Fruit fly (Drosophila melanogaster) whole organism, embryonic: Measurements from ENCODE around the gene CG32106.
A peak's percentile ranks its signal among the peaks of the same experiment; 100 is the strongest.

Experiments used
- Atf-2 ChIP-seq: fragments of 200-800 bp; sonication (Bioruptor generic); optimal IDR thresholded peaks from 2 replicates; lab custom pipeline; 2016; ENCODE audit warnings: missing biosample characterization, missing genetic modification characterization
- CG10321 ChIP-seq: fragments of 200-800 bp; sonication (Bioruptor generic); IDR thresholded peaks from 2 replicates; pipeline ENCODE4 v1.3.6; 2022; ENCODE audit warnings: missing biosample characterization, missing genetic modification characterization
- CG10366 ChIP-seq: fragments of 200-800 bp; sonication (Bioruptor generic); IDR thresholded peaks from 2 replicates; pipeline ENCODE4 v1.3.6; 2022; ENCODE audit warnings: missing biosample characterization, missing genetic modification characterization
- CG10979 ChIP-seq: fragments of 200-800 bp; sonication (Bioruptor generic); optimal IDR thresholded peaks from 2 replicates; lab custom pipeline; 2018; ENCODE audit warnings: missing biosample characterization, mild to moderate bottlenecking, missing genetic modification characterization, moderate library complexity
- CG11696 ChIP-seq: fragments of 200-800 bp; sonication (Bioruptor generic); IDR thresholded peaks from 2 replicates; pipeline ENCODE4 v1.3.6; 2022; ENCODE audit warnings: missing biosample characterization, missing genetic modification characterization
- CG13775 ChIP-seq: fragments of 200-800 bp; sonication (Bioruptor generic); optimal IDR thresholded peaks from 3 replicates; lab custom pipeline; 2017; ENCODE audit warnings: missing biosample characterization, mild to moderate bottlenecking, missing genetic modification characterization
- CG1529 ChIP-seq: fragments of 200-800 bp; sonication (Bioruptor generic); optimal IDR thresholded peaks from 3 replicates; lab custom pipeline; 2018; ENCODE audit warnings: missing biosample characterization, missing genetic modification characterization
- CG17361 ChIP-seq: fragments of 200-800 bp; sonication (Bioruptor generic); IDR thresholded peaks from 3 replicates; pipeline ENCODE4 v1.3.6; 2022; ENCODE audit warnings: missing biosample characterization, missing genetic modification characterization
- CG18599 ChIP-seq: fragments of 200-800 bp; sonication (Bioruptor generic); optimal IDR thresholded peaks from 3 replicates; lab custom pipeline; 2017; ENCODE audit warnings: missing biosample characterization, missing genetic modification characterization, mild to moderate bottlenecking, moderate library complexity, missing genetic modification reagents
- CG2712 ChIP-seq: fragments of 200-800 bp; optimal IDR thresholded peaks from 3 replicates; lab custom pipeline; 2019; ENCODE audit warnings: missing biosample characterization, mild to moderate bottlenecking, missing genetic modification characterization, moderate library complexity
- CG30020 ChIP-seq: fragments of 200-800 bp; optimal IDR thresholded peaks from 2 replicates; lab custom pipeline; 2019; ENCODE audit warnings: missing biosample characterization, mild to moderate bottlenecking, missing genetic modification characterization, moderate library complexity
- CG3726 ChIP-seq: fragments of 200-800 bp; sonication (Bioruptor generic); IDR thresholded peaks from 3 replicates; pipeline ENCODE4, ENCODE4 v1.3.6; 2022; ENCODE audit warnings: missing biosample characterization, missing genetic modification characterization
- CG6272 ChIP-seq: fragments of 200-800 bp; sonication (Bioruptor generic); IDR thresholded peaks from 2 replicates; pipeline ENCODE4 v1.3.6; 2022; ENCODE audit warnings: missing biosample characterization, missing genetic modification characterization
- CG6791 ChIP-seq: fragments of 200-800 bp; sonication (Bioruptor generic); IDR thresholded peaks from 3 replicates; pipeline ENCODE4 v1.3.6; 2022; ENCODE audit warnings: missing biosample characterization, missing genetic modification characterization; ENCODE audit not compliant: partially characterized antibody
- CG7987 ChIP-seq: fragments of 200-800 bp; sonication (Bioruptor generic); optimal IDR thresholded peaks from 2 replicates; lab custom pipeline; 2018; ENCODE audit warnings: missing biosample characterization, mild to moderate bottlenecking, missing genetic modification characterization, moderate library complexity
- CG8388 ChIP-seq: fragments of 200-800 bp; sonication (Bioruptor generic); optimal IDR thresholded peaks from 2 replicates; lab custom pipeline; 2019; ENCODE audit warnings: missing biosample characterization, mild to moderate bottlenecking, missing genetic modification characterization, moderate library complexity
- CHES-1-like ChIP-seq: fragments of 200-800 bp; sonication (Bioruptor generic); optimal IDR thresholded peaks from 2 replicates; lab custom pipeline; 2016; ENCODE audit warnings: missing biosample characterization, missing genetic modification characterization
- CkIIα-i1 ChIP-seq: fragments of 200-800 bp; sonication (Bioruptor generic); IDR thresholded peaks from 2 replicates; pipeline ENCODE4 v1.3.6; 2022; ENCODE audit warnings: missing biosample characterization, missing genetic modification characterization
- Dad ChIP-seq: fragments of 200-800 bp; sonication (Bioruptor generic); optimal IDR thresholded peaks from 3 replicates; lab custom pipeline; 2016; ENCODE audit warnings: missing biosample characterization, missing genetic modification characterization
- ERR ChIP-seq: fragments of 200-800 bp; sonication (Bioruptor generic); optimal IDR thresholded peaks from 2 replicates; lab custom pipeline; 2016; ENCODE audit warnings: missing biosample characterization, missing genetic modification characterization
- Fer1 ChIP-seq: fragments of 200-800 bp; sonication (Bioruptor generic); optimal IDR thresholded peaks from 2 replicates; lab custom pipeline; 2017; ENCODE audit warnings: missing biosample characterization, mild to moderate bottlenecking, missing genetic modification characterization
- Gsc ChIP-seq: fragments of 200-800 bp; sonication (Bioruptor generic); IDR thresholded peaks from 2 replicates; pipeline ENCODE4 v1.3.6; 2022; ENCODE audit warnings: missing biosample characterization, missing genetic modification characterization
- HLHmδ ChIP-seq: fragments of 200-800 bp; sonication (Bioruptor generic); optimal IDR thresholded peaks from 2 replicates; lab custom pipeline; 2018; ENCODE audit warnings: missing biosample characterization, mild to moderate bottlenecking, missing genetic modification characterization, moderate library complexity
- Mes4 ChIP-seq: fragments of 200-800 bp; sonication (Bioruptor generic); optimal IDR thresholded peaks from 2 replicates; lab custom pipeline; 2016; ENCODE audit warnings: missing biosample characterization, missing genetic modification characterization
- Myb ChIP-seq: fragments of 200-800 bp; sonication (Bioruptor generic); optimal IDR thresholded peaks from 2 replicates; lab custom pipeline; 2016; ENCODE audit warnings: missing biosample characterization, missing genetic modification characterization
- Ravus ChIP-seq: fragments of 200-800 bp; sonication (Bioruptor generic); IDR thresholded peaks from 2 replicates; pipeline ENCODE4 v1.3.6; 2022; ENCODE audit warnings: missing biosample characterization, missing genetic modification characterization
- Stat92E ChIP-seq, 3 experiments: fragments of >200 bp in 2 of 3; fragments of 200-800 bp in 1 of 3; sonication (Bioruptor generic) in 1 of 3; optimal IDR thresholded peaks; 2 replicates each; lab custom pipeline; 2017 to 2019; ENCODE audit warnings: missing biosample characterization in 3 of 3, missing genetic modification characterization in 3 of 3, mild to moderate bottlenecking in 1 of 3, moderate library complexity in 1 of 3
- Trl ChIP-seq, 3 experiments: fragments of >200 bp in 2 of 3; fragments of 200-800 bp in 1 of 3; sonication (Bioruptor generic) in 1 of 3; optimal IDR thresholded peaks; 2 replicates in 1 of 3; 3 replicates in 2 of 3; lab custom pipeline; 2016 to 2017; ENCODE audit warnings: missing biosample characterization in 1 of 3, missing genetic modification characterization in 1 of 3
- YL-1 ChIP-seq: fragments of 200-800 bp; sonication (Bioruptor generic); optimal IDR thresholded peaks from 3 replicates; lab custom pipeline; 2017; ENCODE audit warnings: missing biosample characterization, mild to moderate bottlenecking, missing genetic modification characterization
- ara ChIP-seq: fragments of 200-800 bp; sonication (Bioruptor generic); IDR thresholded peaks from 2 replicates; pipeline ENCODE4 v1.3.6; 2022; ENCODE audit warnings: missing biosample characterization, missing genetic modification characterization
- cad ChIP-seq: fragments of >200 bp; optimal IDR thresholded peaks from 2 replicates; lab custom pipeline; 2017; ENCODE audit warnings: missing biosample characterization, missing genetic modification characterization
- chif ChIP-seq, 2 experiments: fragments of 200-800 bp; sonication (Bioruptor generic); optimal IDR thresholded peaks; 3 replicates each; lab custom pipeline; 2016; ENCODE audit warnings: missing biosample characterization in 2 of 2, missing genetic modification characterization in 2 of 2
- crp ChIP-seq, 2 experiments: fragments of 200-800 bp; sonication (Bioruptor generic); optimal IDR thresholded peaks; 2 replicates in 1 of 2; 3 replicates in 1 of 2; lab custom pipeline; 2017; ENCODE audit warnings: missing biosample characterization in 2 of 2, missing genetic modification characterization in 2 of 2, mild to moderate bottlenecking in 1 of 2, moderate library complexity in 1 of 2
- dm ChIP-seq: fragments of 200-800 bp; sonication (Bioruptor generic); optimal IDR thresholded peaks from 3 replicates; lab custom pipeline; 2016; ENCODE audit warnings: missing biosample characterization, missing genetic modification characterization
- dmrt99B ChIP-seq: fragments of 200-800 bp; sonication (Bioruptor generic); optimal IDR thresholded peaks from 2 replicates; lab custom pipeline; 2018; ENCODE audit warnings: missing biosample characterization, mild to moderate bottlenecking, missing genetic modification characterization, moderate library complexity
- dpn ChIP-seq, 2 experiments: fragments of 200-800 bp; sonication (Bioruptor generic); optimal IDR thresholded peaks; 3 replicates each; lab custom pipeline; 2016; ENCODE audit warnings: missing biosample characterization in 2 of 2, missing genetic modification characterization in 2 of 2
- gcm ChIP-seq: fragments of 200-800 bp; sonication (Bioruptor generic); optimal IDR thresholded peaks from 2 replicates; lab custom pipeline; 2019; ENCODE audit warnings: missing biosample characterization, mild to moderate bottlenecking, missing genetic modification characterization, moderate library complexity
- ham ChIP-seq: fragments of 200-800 bp; sonication (Bioruptor generic); IDR thresholded peaks from 2 replicates; pipeline ENCODE4 v1.3.6; 2022; ENCODE audit warnings: missing biosample characterization, missing genetic modification characterization
- jing ChIP-seq: fragments of 200-800 bp; sonication (Bioruptor generic); optimal IDR thresholded peaks from 2 replicates; lab custom pipeline; 2018; ENCODE audit warnings: missing biosample characterization, mild to moderate bottlenecking, missing genetic modification characterization
- lbe ChIP-seq: fragments of 200-800 bp; sonication (Bioruptor generic); optimal IDR thresholded peaks from 2 replicates; lab custom pipeline; 2016; ENCODE audit warnings: missing biosample characterization, mild to moderate bottlenecking, missing genetic modification characterization
- lov ChIP-seq, 2 experiments: fragments of 200-800 bp in 1 of 2; fragments of >200 bp in 1 of 2; sonication (Bioruptor generic) in 1 of 2; IDR thresholded peaks in 1 of 2; optimal IDR thresholded peaks in 1 of 2; 2 replicates in 1 of 2; 3 replicates in 1 of 2; pipeline versions ENCODE4 v1.3.6 to Lab custom; 2017 to 2022; ENCODE audit warnings: missing biosample characterization in 1 of 2, missing genetic modification characterization in 1 of 2
- maf-S ChIP-seq: fragments of 200-800 bp; sonication (Bioruptor generic); optimal IDR thresholded peaks from 2 replicates; lab custom pipeline; 2016; ENCODE audit warnings: missing biosample characterization, missing genetic modification characterization
- pfk ChIP-seq: fragments of 200-800 bp; sonication (Bioruptor generic); optimal IDR thresholded peaks from 2 replicates; lab custom pipeline; 2018; ENCODE audit warnings: missing biosample characterization, mild to moderate bottlenecking, missing genetic modification characterization, moderate library complexity
- pum ChIP-seq: fragments of 200-800 bp; sonication (Bioruptor generic); optimal IDR thresholded peaks from 2 replicates; lab custom pipeline; 2016; ENCODE audit warnings: missing biosample characterization, missing genetic modification characterization
- rib ChIP-seq: fragments of 200-800 bp; sonication (Bioruptor generic); IDR thresholded peaks from 2 replicates; pipeline ENCODE4 v1.3.6; 2022; ENCODE audit warnings: missing biosample characterization, missing genetic modification characterization
- sr ChIP-seq: fragments of 200-800 bp; sonication (Bioruptor generic); IDR thresholded peaks from 3 replicates; pipeline ENCODE4 v1.3.6; 2022; ENCODE audit warnings: missing biosample characterization, missing genetic modification characterization
- ssp ChIP-seq: fragments of 200-800 bp; sonication (Bioruptor generic); IDR thresholded peaks from 2 replicates; pipeline ENCODE4 v1.3.6; 2022; ENCODE audit warnings: missing biosample characterization, missing genetic modification characterization
- unpg ChIP-seq: fragments of 200-800 bp; sonication (Bioruptor generic); optimal IDR thresholded peaks from 3 replicates; lab custom pipeline; 2018; ENCODE audit warnings: missing biosample characterization, mild to moderate bottlenecking, missing genetic modification characterization, moderate library complexity
- vfl ChIP-seq: fragments of 200-800 bp; sonication (Bioruptor generic); optimal IDR thresholded peaks from 2 replicates; lab custom pipeline; 2016; ENCODE audit warnings: missing biosample characterization, missing genetic modification characterization
- zf30C ChIP-seq: fragments of 200-800 bp; sonication (Bioruptor generic); optimal IDR thresholded peaks from 3 replicates; lab custom pipeline; 2018; ENCODE audit warnings: missing biosample characterization, mild to moderate bottlenecking, missing genetic modification characterization

CG32106 gene

dm6 chr3L:12806290-12806743 lies 27.8 kb upstream of the CG32106 start (continued):
- TF ChIP-seq CG8388 (GFP tag; lab: Kevin White, UChicago) (peak; percentile 42), CG18599 (peak; percentile 73), lbe (GFP tag; lab: Kevin White, UChicago) (peak; percentile 55), HLHmδ (GFP tag; lab: Kevin White, UChicago) (no peak), jing (GFP tag; lab: Kevin White, UChicago) (no peak), Stat92E (GFP tag; optimal IDR thresholded peaks at IDR 0.05; lab: Kevin White, UChicago) (no peak), unpg (GFP tag; lab: Kevin White, UChicago) (peak; percentile 68), crp (GFP tag; optimal IDR thresholded peaks at IDR 0.05; lab: Kevin White, UChicago) (no peak), chif (GFP tag; optimal IDR thresholded peaks at IDR 0.05; lab: Kevin White, UChicago) (no peak), zf30C (GFP tag; lab: Kevin White, UChicago) (no peak), pum (no peak), Gsc (GFP tag; lab: Robert Waterston, UW) (no peak), YL-1 (GFP tag; lab: Kevin White, UChicago) (peak; percentile 80), Dad (no peak), Trl (optimal IDR thresholded peaks at IDR 0.05; lab: Kevin White, UChicago) (peak in 1 of 2 experiments; percentile 37), Trl (GFP tag; optimal IDR thresholded peaks at IDR 0.05; lab: Kevin White, UChicago) (no peak), CG7987 (GFP tag; lab: Kevin White, UChicago) (peak; percentile 4), dmrt99B (tag; lab: Kevin White, UChicago) (peak; percentile 65), CG3726 (GFP tag; lab: Robert Waterston, UW) (no peak), CG17361 (peak; percentile 47; the same call in 1 of the 3 replicates), CkIIα-i1 (GFP tag; lab: Robert Waterston, UW) (no peak), Fer1 (peak; percentile 74), gcm (GFP tag; lab: Kevin White, UChicago) (peak; percentile 64), Atf-2 (GFP tag; lab: Kevin White, UChicago) (no peak), ham (GFP tag; lab: Robert Waterston, UW) (no peak), CHES-1-like (GFP tag; lab: Kevin White, UChicago) (no peak), maf-S (no peak), CG30020 (peak; percentile 7), rib (GFP tag; lab: Robert Waterston, UW) (no peak), ERR (GFP tag; lab: Kevin White, UChicago) (no peak), vfl (GFP tag; lab: Kevin White, UChicago) (no peak), lov (optimal IDR thresholded peaks at IDR 0.05; lab: Kevin White, UChicago) (no peak), lov (GFP tag; IDR thresholded peaks at IDR 0.05; lab: Robert Waterston, UW) (no peak; the same call in 2 of the 3 replicates), Myb (GFP tag; lab: Kevin White, UChicago) (no peak), CG6272 (GFP tag; lab: Robert Waterston, UW) (no peak), pfk (GFP tag; lab: Kevin White, UChicago) (no peak), CG10366 (GFP tag; lab: Robert Waterston, UW) (peak; percentile 45), CG1529 (GFP tag; lab: Kevin White, UChicago) (peak; percentile 20), ara (no peak), CG11696 (GFP tag; lab: Robert Waterston, UW) (no peak), CG13775 (GFP tag; lab: Kevin White, UChicago) (no peak), CG2712 (peak; percentile 79), CG10979 (tag; lab: Kevin White, UChicago) (peak; percentile 61), dpn (GFP tag; optimal IDR thresholded peaks at IDR 0.05; lab: Kevin White, UChicago) (peak in 1 of 2 experiments; percentile 60), Ravus (GFP tag; lab: Robert Waterston, UW) (no peak), CG10321 (GFP tag; lab: Robert Waterston, UW) (no peak), sr (no peak), Mes4 (GFP tag; lab: Kevin White, UChicago) (no peak), dm (GFP tag; lab: Kevin White, UChicago) (no peak), ssp (GFP tag; lab: Robert Waterston, UW) (no peak), CG6791 (GFP tag; lab: Robert Waterston, UW) (no peak), cad (GFP tag; lab: Kevin White, UChicago) (no peak)
